Fruit fly (Drosophila melanogaster) whole organism, embryonic: ENCODE measurements around the gene Tollo.

Experiments
- ATbp ChIP-seq: fragments of 200-800 bp; sonication (Bioruptor generic); optimal IDR thresholded peaks from 2 replicates; lab custom pipeline; 2017; ENCODE audit warnings: missing biosample characterization, mild to moderate bottlenecking, missing genetic modification characterization, missing genetic modification reagents
- Ada2b ChIP-seq: fragments of 200-800 bp; sonication (Bioruptor generic); IDR thresholded peaks from 2 replicates; pipeline ENCODE4 v1.3.6; 2022; ENCODE audit warnings: missing biosample characterization, missing genetic modification characterization
- Antp ChIP-seq: fragments of 200-800 bp; sonication (Bioruptor generic); optimal IDR thresholded peaks from 3 replicates; lab custom pipeline; 2016; ENCODE audit warnings: missing biosample characterization, missing genetic modification characterization
- Asciz ChIP-seq: fragments of 200-800 bp; sonication (Bioruptor generic); optimal IDR thresholded peaks from 2 replicates; lab custom pipeline; 2017; ENCODE audit warnings: missing biosample characterization, mild to moderate bottlenecking, missing genetic modification characterization, missing genetic modification reagents
- B-H2 ChIP-seq: fragments of 200-800 bp; sonication (Bioruptor generic); optimal IDR thresholded peaks from 2 replicates; lab custom pipeline; 2018; ENCODE audit warnings: missing biosample characterization, mild to moderate bottlenecking, missing genetic modification characterization
- BEAF-32 ChIP-seq: fragments of 200-800 bp; sonication (Bioruptor generic); optimal IDR thresholded peaks from 3 replicates; lab custom pipeline; 2017; ENCODE audit warnings: missing biosample characterization, missing genetic modification characterization, mild to moderate bottlenecking, moderate library complexity, missing genetic modification reagents
- CG10267 ChIP-seq: fragments of 200-800 bp; sonication (Bioruptor generic); optimal IDR thresholded peaks from 2 replicates; lab custom pipeline; 2018; ENCODE audit warnings: missing biosample characterization, mild to moderate bottlenecking, missing genetic modification characterization, moderate library complexity
- CG10431 ChIP-seq: fragments of 200-800 bp; sonication (Bioruptor generic); optimal IDR thresholded peaks from 3 replicates; lab custom pipeline; 2018; ENCODE audit warnings: missing biosample characterization, mild to moderate bottlenecking, missing genetic modification characterization
- CG10565 ChIP-seq: fragments of 200-800 bp; sonication (Bioruptor generic); optimal IDR thresholded peaks from 3 replicates; lab custom pipeline; 2016; ENCODE audit warnings: missing biosample characterization, mild to moderate bottlenecking, missing genetic modification characterization
- CG10979 ChIP-seq: fragments of 200-800 bp; sonication (Bioruptor generic); optimal IDR thresholded peaks from 2 replicates; lab custom pipeline; 2018; ENCODE audit warnings: missing biosample characterization, mild to moderate bottlenecking, missing genetic modification characterization, moderate library complexity
- CG11398 ChIP-seq: fragments of 200-800 bp; sonication (Bioruptor generic); optimal IDR thresholded peaks from 2 replicates; lab custom pipeline; 2016; ENCODE audit warnings: missing biosample characterization, missing genetic modification characterization
- CG11504 ChIP-seq: fragments of 200-800 bp; sonication (Bioruptor generic); optimal IDR thresholded peaks from 3 replicates; lab custom pipeline; 2019; ENCODE audit warnings: missing biosample characterization, mild to moderate bottlenecking, missing genetic modification characterization, moderate library complexity
- CG14710 ChIP-seq: fragments of 200-800 bp; sonication (Bioruptor generic); optimal IDR thresholded peaks from 3 replicates; lab custom pipeline; 2019; ENCODE audit warnings: missing biosample characterization, mild to moderate bottlenecking, missing genetic modification characterization, moderate library complexity
- CG15696 ChIP-seq: fragments of 200-800 bp; sonication (Bioruptor generic); optimal IDR thresholded peaks from 2 replicates; lab custom pipeline; 2019; ENCODE audit warnings: missing biosample characterization, mild to moderate bottlenecking, missing genetic modification characterization, moderate library complexity
- CG16863 ChIP-seq: fragments of 200-800 bp; sonication (Bioruptor generic); optimal IDR thresholded peaks from 3 replicates; lab custom pipeline; 2016; ENCODE audit warnings: missing biosample characterization, missing genetic modification characterization
- CG17568 ChIP-seq: fragments of 200-800 bp; sonication (Bioruptor generic); optimal IDR thresholded peaks from 2 replicates; lab custom pipeline; 2018; ENCODE audit warnings: missing biosample characterization, mild to moderate bottlenecking, missing genetic modification characterization, moderate library complexity
- CG1832 ChIP-seq: fragments of 200-800 bp; sonication (Bioruptor generic); optimal IDR thresholded peaks from 2 replicates; lab custom pipeline; 2017; ENCODE audit warnings: missing biosample characterization, mild to moderate bottlenecking, missing genetic modification characterization, inconsistent platforms
- CG18476 ChIP-seq: fragments of 200-800 bp; sonication (Bioruptor generic); optimal IDR thresholded peaks from 2 replicates; lab custom pipeline; 2016; ENCODE audit warnings: missing biosample characterization, mild to moderate bottlenecking, missing genetic modification characterization
- CG4707 ChIP-seq: fragments of 200-800 bp; sonication (Bioruptor generic); optimal IDR thresholded peaks from 2 replicates; lab custom pipeline; 2018; ENCODE audit warnings: missing biosample characterization, mild to moderate bottlenecking, missing genetic modification characterization, moderate library complexity
- CG5245 ChIP-seq: fragments of 200-800 bp; sonication (Bioruptor generic); optimal IDR thresholded peaks from 3 replicates; lab custom pipeline; 2016; ENCODE audit warnings: missing biosample characterization, missing genetic modification characterization
- CG7372 ChIP-seq: fragments of 200-800 bp; sonication (Bioruptor generic); IDR thresholded peaks from 2 replicates; pipeline ENCODE4 v1.3.6; 2022; ENCODE audit warnings: missing biosample characterization, missing genetic modification characterization
- CG7928 ChIP-seq: fragments of 200-800 bp; sonication (Bioruptor generic); optimal IDR thresholded peaks from 2 replicates; lab custom pipeline; 2017; ENCODE audit warnings: missing biosample characterization, mild to moderate bottlenecking, missing genetic modification characterization
- CG8944 ChIP-seq: fragments of 200-800 bp; sonication (Bioruptor generic); optimal IDR thresholded peaks from 3 replicates; lab custom pipeline; 2016; ENCODE audit warnings: missing biosample characterization, missing genetic modification characterization
- CTCF ChIP-seq: fragments of 200-800 bp; sonication (Bioruptor generic); optimal IDR thresholded peaks from 2 replicates; lab custom pipeline; 2017; ENCODE audit warnings: missing biosample characterization, mild to moderate bottlenecking, missing genetic modification characterization, moderate library complexity
- D ChIP-seq, 2 experiments: fragments of 200-800 bp in 1 of 2; fragments of >200 bp in 1 of 2; sonication (Bioruptor generic) in 1 of 2; optimal IDR thresholded peaks; 2 replicates in 1 of 2; 3 replicates in 1 of 2; lab custom pipeline; 2017; ENCODE audit warnings: mild to moderate bottlenecking in 1 of 2, missing biosample characterization in 1 of 2, missing genetic modification characterization in 1 of 2, missing genetic modification reagents in 1 of 2
- Dfd ChIP-seq, 2 experiments: fragments of >200 bp; optimal IDR thresholded peaks; 2 replicates each; lab custom pipeline; 2017; ENCODE audit warnings: missing biosample characterization in 2 of 2, missing genetic modification characterization in 2 of 2
- Ets65A ChIP-seq: fragments of 200-800 bp; sonication (Bioruptor generic); peaks from one replicate; lab custom pipeline; 2016; ENCODE audit warnings: missing biosample characterization, missing genetic modification characterization
- Hmr ChIP-seq: fragments of 200-800 bp; sonication (Bioruptor generic); optimal IDR thresholded peaks from 3 replicates; lab custom pipeline; 2017; ENCODE audit warnings: mild to moderate bottlenecking, missing biosample characterization, missing genetic modification reagents, missing genetic modification characterization
- Mad ChIP-seq: fragments of 200-800 bp; sonication (Bioruptor generic); optimal IDR thresholded peaks from 2 replicates; lab custom pipeline; 2016; ENCODE audit warnings: missing biosample characterization, missing genetic modification characterization
- Oli ChIP-seq: fragments of 200-800 bp; sonication (Bioruptor generic); optimal IDR thresholded peaks from 2 replicates; lab custom pipeline; 2018; ENCODE audit warnings: missing biosample characterization, mild to moderate bottlenecking, missing genetic modification characterization, moderate library complexity
- Poxn ChIP-seq: fragments of 200-800 bp; sonication (Bioruptor generic); IDR thresholded peaks from 2 replicates; pipeline ENCODE4 v1.3.6; 2022; ENCODE audit warnings: missing biosample characterization, missing genetic modification characterization
- Sin3A ChIP-seq: fragments of >200 bp; optimal IDR thresholded peaks from 2 replicates; lab custom pipeline; 2018
- Six4 ChIP-seq: fragments of 200-800 bp; sonication (Bioruptor generic); optimal IDR thresholded peaks from 2 replicates; lab custom pipeline; 2016; ENCODE audit warnings: missing biosample characterization, missing genetic modification characterization
- Taf1 ChIP-seq: fragments of 200-800 bp; sonication (Bioruptor generic); IDR thresholded peaks from 2 replicates; pipeline ENCODE4 v1.3.6; 2022; ENCODE audit warnings: missing biosample characterization, missing genetic modification characterization
- Xbp1 ChIP-seq: fragments of 200-800 bp; sonication (Bioruptor generic); optimal IDR thresholded peaks from 3 replicates; lab custom pipeline; 2016; ENCODE audit warnings: missing biosample characterization, mild to moderate bottlenecking, missing genetic modification characterization
- dmrt11E ChIP-seq: fragments of 200-800 bp; sonication (Bioruptor generic); optimal IDR thresholded peaks from 3 replicates; lab custom pipeline; 2018; ENCODE audit warnings: missing biosample characterization, mild to moderate bottlenecking, missing genetic modification characterization, moderate library complexity
- insv ChIP-seq, 2 experiments: fragments of 200-800 bp; sonication (Bioruptor generic); optimal IDR thresholded peaks; 3 replicates each; lab custom pipeline; 2016 to 2018; ENCODE audit warnings: missing biosample characterization in 2 of 2, missing genetic modification characterization in 2 of 2
- lola ChIP-seq, 3 experiments: fragments of >200 bp in 2 of 3; fragments of 200-800 bp in 1 of 3; sonication (Bioruptor generic) in 1 of 3; optimal IDR thresholded peaks; 2 replicates each; lab custom pipeline; 2017 to 2019; ENCODE audit warnings: missing biosample characterization in 3 of 3, missing genetic modification characterization in 3 of 3, mild to moderate bottlenecking in 1 of 3, moderate library complexity in 1 of 3
- nmo ChIP-seq: fragments of 200-800 bp; sonication (Bioruptor generic); optimal IDR thresholded peaks from 2 replicates; lab custom pipeline; 2018; ENCODE audit warnings: missing biosample characterization, mild to moderate bottlenecking, missing genetic modification characterization, moderate library complexity
- peb ChIP-seq: fragments of 200-800 bp; sonication (Bioruptor generic); IDR thresholded peaks from 2 replicates; pipeline ENCODE4 v1.3.6; 2022; ENCODE audit warnings: missing biosample characterization, missing genetic modification characterization
- phol ChIP-seq: fragments of 200-800 bp; sonication (Bioruptor generic); optimal IDR thresholded peaks from 3 replicates; lab custom pipeline; 2018; ENCODE audit warnings: missing biosample characterization, mild to moderate bottlenecking, missing genetic modification characterization, moderate library complexity
- pros ChIP-seq: fragments of 200-800 bp; sonication (Bioruptor generic); optimal IDR thresholded peaks from 3 replicates; lab custom pipeline; 2019; ENCODE audit warnings: missing biosample characterization, mild to moderate bottlenecking, missing genetic modification characterization, moderate library complexity
- ranshi ChIP-seq: fragments of 200-800 bp; sonication (Bioruptor generic); IDR thresholded peaks from 2 replicates; pipeline ENCODE4 v1.3.6; 2022; ENCODE audit warnings: missing biosample characterization, missing genetic modification characterization
- sc ChIP-seq, 3 experiments: fragments of >200 bp in 2 of 3; fragments of 200-800 bp in 1 of 3; sonication (Bioruptor generic) in 1 of 3; optimal IDR thresholded peaks; 2 replicates in 2 of 3; 3 replicates in 1 of 3; lab custom pipeline; 2017; ENCODE audit warnings: mild to moderate bottlenecking in 1 of 3, missing biosample characterization in 1 of 3, missing genetic modification characterization in 1 of 3, missing genetic modification reagents in 1 of 3
- schlank ChIP-seq: fragments of 200-800 bp; sonication (Bioruptor generic); optimal IDR thresholded peaks from 2 replicates; lab custom pipeline; 2018; ENCODE audit warnings: missing biosample characterization, mild to moderate bottlenecking, missing genetic modification characterization
- sens ChIP-seq: fragments of 200-800 bp; sonication (Bioruptor generic); peaks from one replicate; lab custom pipeline; 2016; ENCODE audit warnings: missing biosample characterization, missing genetic modification characterization
- slbo ChIP-seq: fragments of 200-800 bp; sonication (Bioruptor generic); IDR thresholded peaks from 2 replicates; pipeline ENCODE4 v1.3.6; 2022; ENCODE audit warnings: missing biosample characterization, missing genetic modification characterization
- sqz ChIP-seq: fragments of 200-800 bp; sonication (Bioruptor generic); optimal IDR thresholded peaks from 3 replicates; lab custom pipeline; 2018; ENCODE audit warnings: missing biosample characterization, mild to moderate bottlenecking, missing genetic modification characterization
- tin ChIP-seq: fragments of 200-800 bp; sonication (Bioruptor generic); optimal IDR thresholded peaks from 3 replicates; lab custom pipeline; 2016; ENCODE audit warnings: missing biosample characterization, missing genetic modification characterization
- trem ChIP-seq: fragments of 200-800 bp; optimal IDR thresholded peaks from 3 replicates; lab custom pipeline; 2019; ENCODE audit warnings: missing biosample characterization, mild to moderate bottlenecking, missing genetic modification characterization, moderate library complexity
- wdn ChIP-seq: fragments of 200-800 bp; sonication (Bioruptor generic); IDR thresholded peaks from 2 replicates; pipeline ENCODE4 v1.3.6; 2022; ENCODE audit warnings: missing biosample characterization, missing genetic modification characterization

The Tollo gene

DNA sequence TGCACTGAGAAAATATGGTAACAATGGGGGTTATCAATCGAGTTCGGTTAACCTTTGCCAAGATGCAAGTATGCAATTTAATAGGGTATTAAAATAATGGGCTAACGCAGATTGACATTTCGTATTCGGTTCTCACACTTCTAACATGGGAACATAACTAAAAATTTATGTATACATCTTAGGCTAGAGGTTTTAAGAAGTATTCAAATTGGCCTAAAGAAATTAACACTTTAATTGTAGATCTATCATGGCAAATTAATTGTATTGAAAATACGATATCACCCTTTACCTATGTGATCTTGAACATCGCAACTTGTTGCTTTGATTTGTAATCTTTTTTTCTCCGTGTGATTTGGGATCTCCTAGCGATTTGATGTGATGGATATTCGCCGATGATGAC, 17.1 kb downstream of the Tollo start (continued):
- TF ChIP-seq pros (no peak), CG10431 (GFP tag; lab: Kevin White, UChicago) (no peak), sqz (no peak), CG14710 (tag; lab: Kevin White, UChicago) (peak; percentile 31), CG7928 (GFP tag; lab: Kevin White, UChicago) (no peak), Taf1 (GFP tag; lab: Robert Waterston, UW) (no peak), CG8944 (GFP tag; lab: Kevin White, UChicago) (no peak), Ada2b (GFP tag; lab: Robert Waterston, UW) (no peak), B-H2 (GFP tag; lab: Kevin White, UChicago) (no peak), Xbp1 (GFP tag; lab: Kevin White, UChicago) (peak; percentile 15), dmrt11E (tag; lab: Kevin White, UChicago) (no peak), Sin3A (lab: Kevin White, UChicago) (no peak), Asciz (GFP tag; lab: Kevin White, UChicago) (peak; percentile 31), CTCF (no peak), Oli (tag; lab: Kevin White, UChicago) (peak; percentile 32), schlank (tag; lab: Kevin White, UChicago) (no peak), CG10565 (GFP tag; lab: Kevin White, UChicago) (no peak), CG16863 (no peak), Ets65A (GFP tag; lab: Kevin White, UChicago) (no peak), CG11504 (tag; lab: Kevin White, UChicago) (peak; percentile 49), D (optimal IDR thresholded peaks at IDR 0.05; lab: Kevin White, UChicago) (no peak), D (GFP tag; optimal IDR thresholded peaks at IDR 0.05; lab: Kevin White, UChicago) (peak; percentile 26), CG1832 (GFP tag; lab: Kevin White, UChicago) (no peak), insv (GFP tag; optimal IDR thresholded peaks at IDR 0.05; lab: Kevin White, UChicago) (no peak), Antp (no peak), lola (GFP tag; optimal IDR thresholded peaks at IDR 0.05; lab: Kevin White, UChicago) (peak in 1 of 3 experiments; percentile 19), Dfd (GFP tag; optimal IDR thresholded peaks at IDR 0.05; lab: Kevin White, UChicago) (no peak), tin (GFP tag; lab: Kevin White, UChicago) (no peak), CG10267 (tag; lab: Kevin White, UChicago) (peak; percentile 6), CG5245 (GFP tag; lab: Kevin White, UChicago) (no peak), wdn (GFP tag; lab: Robert Waterston, UW) (no peak), Six4 (GFP tag; lab: Kevin White, UChicago) (no peak), phol (tag; lab: Kevin White, UChicago) (peak; percentile 46), CG15696 (tag; lab: Kevin White, UChicago) (no peak), sens (GFP tag; lab: Kevin White, UChicago) (peak; percentile 9), CG17568 (GFP tag; lab: Kevin White, UChicago) (no peak), Poxn (GFP tag; lab: Robert Waterston, UW) (no peak), CG7372 (GFP tag; lab: Robert Waterston, UW) (no peak), peb (GFP tag; lab: Robert Waterston, UW) (no peak), slbo (GFP tag; lab: Robert Waterston, UW) (no peak), sc (optimal IDR thresholded peaks at IDR 0.05; lab: Kevin White, UChicago) (no peak), sc (GFP tag; optimal IDR thresholded peaks at IDR 0.05; lab: Kevin White, UChicago) (peak; percentile 3), CG10979 (tag; lab: Kevin White, UChicago) (peak; percentile 41), Hmr (no peak), ranshi (no peak), CG18476 (no peak), CG11398 (GFP tag; lab: Kevin White, UChicago) (no peak), CG4707 (no peak), BEAF-32 (GFP tag; lab: Kevin White, UChicago) (no peak), Mad (GFP tag; lab: Kevin White, UChicago) (no peak), trem (tag; lab: Kevin White, UChicago) (no peak), nmo (GFP tag; lab: Kevin White, UChicago) (peak; percentile 28), ATbp (peak; percentile 3)
